Worm (Caenorhabditis elegans) whole organism, young adult: ENCODE data around the gene Y44A6D.7.

Experiments used
- akir-1 ChIP-seq: fragments of 200-800 bp; sonication (Bioruptor generic); optimal IDR thresholded peaks from 2 replicates; lab custom pipeline; 2018; ENCODE audit warnings: mild to moderate bottlenecking, missing genetic modification characterization, moderate library complexity, missing compliant biosample characterization
- ama-1 ChIP-seq, 3 experiments: fragments of 150-350 bp in 1 of 3; sonication (generic microtip) in 2 of 3; optimal IDR thresholded peaks; 2 replicates each; lab custom pipeline; 2014 to 2018; ENCODE audit warnings: missing biosample characterization in 2 of 3, missing genetic modification characterization in 2 of 3, missing genetic modification reagents in 2 of 3
- ceh-27 ChIP-seq: fragments of 200-800 bp; sonication (Bioruptor generic); optimal IDR thresholded peaks from 2 replicates; lab custom pipeline; 2018; ENCODE audit warnings: mild to moderate bottlenecking, missing genetic modification characterization, moderate library complexity, missing compliant biosample characterization
- dpl-1 ChIP-seq: fragments of 150-350 bp; optimal IDR thresholded peaks from 2 replicates; lab custom pipeline; 2014; ENCODE audit warnings: missing biosample characterization, missing genetic modification reagents, missing genetic modification characterization
- let-526 ChIP-seq: fragments of 200-800 bp; sonication (Bioruptor generic); IDR thresholded peaks from 2 replicates; pipeline ENCODE4 v1.3.6; 2022; ENCODE audit warnings: missing genetic modification reagents, missing genetic modification characterization, missing compliant biosample characterization
- lin-54 ChIP-seq: fragments of 200-800 bp; sonication (Bioruptor generic); optimal IDR thresholded peaks from 2 replicates; lab custom pipeline; 2018; ENCODE audit warnings: mild to moderate bottlenecking, missing genetic modification characterization, missing compliant biosample characterization
- madf-10 ChIP-seq: sonication (generic microtip); optimal IDR thresholded peaks from 2 replicates; lab custom pipeline; 2016; ENCODE audit warnings: mild to moderate bottlenecking, missing genetic modification characterization, missing compliant biosample characterization

DNA sequence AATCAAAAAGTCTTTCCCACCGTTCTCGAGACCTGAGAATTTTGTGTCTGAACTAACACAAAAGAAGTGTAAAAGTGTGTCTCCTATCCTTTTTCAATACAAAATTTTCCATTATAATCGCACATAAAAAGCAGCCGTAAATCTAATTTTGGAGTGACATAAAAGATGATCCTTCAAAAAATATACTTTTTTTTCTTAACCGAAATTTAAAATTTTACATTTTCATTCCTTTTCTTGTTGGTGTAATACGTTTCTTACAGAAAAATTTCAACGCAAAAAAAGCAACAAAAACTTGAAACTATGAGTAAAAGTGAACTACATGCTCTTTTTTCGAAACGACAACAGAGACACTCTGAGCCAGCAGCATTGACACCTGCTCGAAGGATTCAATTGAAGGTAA lies 7.5 kb upstream of the Y44A6D.7 start, which contains the start of gene Y44A6D.6:
- no peak for TF ChIP-seq lin-54
- no peak for TF ChIP-seq ceh-27 (GFP tag; lab: Kevin White, UChicago)
- no peak for TF ChIP-seq dpl-1 (GFP tag; lab: Kevin White, UChicago)
- TF ChIP-seq let-526 (GFP tag; lab: Robert Waterston, UW): no peak
- TF ChIP-seq ama-1 (optimal IDR thresholded peaks at IDR 0.05; lab: Kevin White, UChicago): no peak
- TF ChIP-seq ama-1 (GFP tag; optimal IDR thresholded peaks at IDR 0.05; lab: Kevin White, UChicago): no peak
- no peak for TF ChIP-seq akir-1 (GFP tag; lab: Kevin White, UChicago)
- TF ChIP-seq madf-10 (tag; lab: Kevin White, UChicago): no peak
